Worm (Caenorhabditis elegans) whole organism, mixed stage, embryonic: ENCODE data around the gene F26A1.9.

ENCODE experiments used
- M03D4.4 ChIP-seq: sonication (generic microtip); optimal IDR thresholded peaks from 2 replicates; lab custom pipeline; 2017; ENCODE audit warnings: mild to moderate bottlenecking, missing genetic modification characterization, missing compliant biosample characterization
- bed-3 ChIP-seq: fragments of 200-800 bp; sonication (Bioruptor generic); optimal IDR thresholded peaks from 3 replicates; lab custom pipeline; 2018; ENCODE audit warnings: mild to moderate bottlenecking, missing genetic modification characterization, moderate library complexity, missing compliant biosample characterization
- blmp-1 ChIP-seq: fragments of 150-350 bp; optimal IDR thresholded peaks from 2 replicates; lab custom pipeline; 2014; ENCODE audit warnings: missing biosample characterization, missing genetic modification characterization
- ceh-39 ChIP-seq: fragments of 150-350 bp; optimal IDR thresholded peaks from 2 replicates; lab custom pipeline; 2014; ENCODE audit warnings: missing biosample characterization, missing genetic modification characterization
- ceh-43 ChIP-seq: fragments of 200-800 bp; sonication (Bioruptor generic); optimal IDR thresholded peaks from 2 replicates; lab custom pipeline; 2018; ENCODE audit warnings: mild to moderate bottlenecking, missing genetic modification characterization, moderate library complexity, missing compliant biosample characterization
- ceh-83 ChIP-seq: fragments of 200-800 bp; sonication (Bioruptor generic); optimal IDR thresholded peaks from 2 replicates; lab custom pipeline; 2018; ENCODE audit warnings: mild to moderate bottlenecking, missing genetic modification characterization, missing compliant biosample characterization
- ces-1 ChIP-seq: fragments of 150-350 bp; optimal IDR thresholded peaks from 2 replicates; lab custom pipeline; 2014; ENCODE audit warnings: missing biosample characterization, missing genetic modification reagents, missing genetic modification characterization
- cnd-1 ChIP-seq: fragments of 200-800 bp; sonication (Bioruptor generic); optimal IDR thresholded peaks from 2 replicates; lab custom pipeline; 2018; ENCODE audit warnings: mild to moderate bottlenecking, missing genetic modification characterization, missing compliant biosample characterization
- elt-1 ChIP-seq: sonication (generic microtip); optimal IDR thresholded peaks from 2 replicates; lab custom pipeline; 2017; ENCODE audit warnings: missing genetic modification characterization, mild to moderate bottlenecking, missing compliant biosample characterization, antibody characterized with exemption, moderate library complexity, borderline replicate concordance; ENCODE audit not compliant: insufficient read depth
- elt-3 ChIP-seq: fragments of 150-350 bp; optimal IDR thresholded peaks from 2 replicates; lab custom pipeline; 2014; ENCODE audit warnings: missing biosample characterization, missing genetic modification characterization
- flh-1 ChIP-seq: fragments of 200-800 bp; sonication (Bioruptor generic); optimal IDR thresholded peaks from 2 replicates; lab custom pipeline; 2018; ENCODE audit warnings: mild to moderate bottlenecking, missing genetic modification characterization, moderate library complexity, missing compliant biosample characterization
- hlh-1 ChIP-seq: fragments of 150-350 bp; optimal IDR thresholded peaks from 2 replicates; lab custom pipeline; 2014; ENCODE audit warnings: missing biosample characterization, missing genetic modification reagents, missing genetic modification characterization
- lin-13 ChIP-seq: fragments of 150-350 bp; optimal IDR thresholded peaks from 2 replicates; lab custom pipeline; 2014; ENCODE audit warnings: missing biosample characterization, missing genetic modification characterization
- lin-32 ChIP-seq: fragments of 200-800 bp; sonication (Bioruptor generic); optimal IDR thresholded peaks from 2 replicates; lab custom pipeline; 2018; ENCODE audit warnings: mild to moderate bottlenecking, missing genetic modification characterization, missing compliant biosample characterization
- lsy-2 ChIP-seq: fragments of 150-350 bp; optimal IDR thresholded peaks from 2 replicates; lab custom pipeline; 2014; ENCODE audit warnings: missing biosample characterization, missing genetic modification characterization
- mab-5 ChIP-seq: fragments of 150-350 bp; optimal IDR thresholded peaks from 2 replicates; lab custom pipeline; 2014; ENCODE audit warnings: missing biosample characterization, missing genetic modification characterization
- mep-1 ChIP-seq: fragments of 150-350 bp; optimal IDR thresholded peaks from 2 replicates; lab custom pipeline; 2017; ENCODE audit warnings: missing biosample characterization, missing genetic modification reagents, missing genetic modification characterization, inconsistent platforms
- mls-2 ChIP-seq: sonication (generic microtip); optimal IDR thresholded peaks from 2 replicates; lab custom pipeline; 2016; ENCODE audit warnings: mild to moderate bottlenecking, missing genetic modification characterization, moderate library complexity, missing compliant biosample characterization
- nhr-12 ChIP-seq: fragments of 150-350 bp; optimal IDR thresholded peaks from 2 replicates; lab custom pipeline; 2014; ENCODE audit warnings: missing biosample characterization, missing genetic modification characterization
- nhr-2 ChIP-seq: fragments of 150-350 bp; optimal IDR thresholded peaks from 2 replicates; lab custom pipeline; 2014; ENCODE audit warnings: missing biosample characterization, missing genetic modification characterization
- nhr-237 ChIP-seq: fragments of 150-350 bp; optimal IDR thresholded peaks from 2 replicates; lab custom pipeline; 2014; ENCODE audit warnings: missing biosample characterization, missing genetic modification characterization
- nhr-28 ChIP-seq: fragments of 150-350 bp; optimal IDR thresholded peaks from 2 replicates; lab custom pipeline; 2014; ENCODE audit warnings: missing biosample characterization, missing genetic modification characterization
- pha-4 ChIP-seq: fragments of 150-350 bp; optimal IDR thresholded peaks from 2 replicates; lab custom pipeline; 2018; ENCODE audit warnings: missing biosample characterization, missing genetic modification reagents, missing genetic modification characterization
- sem-2 ChIP-seq: fragments of 200-800 bp; sonication (Bioruptor generic); optimal IDR thresholded peaks from 2 replicates; lab custom pipeline; 2018; ENCODE audit warnings: mild to moderate bottlenecking, missing genetic modification characterization, missing compliant biosample characterization
- snpc-4 ChIP-seq: fragments of 150-350 bp; optimal IDR thresholded peaks from 2 replicates; lab custom pipeline; 2014; ENCODE audit warnings: missing biosample characterization, missing genetic modification characterization
- sptf-1 ChIP-seq: sonication (generic microtip); optimal IDR thresholded peaks from 2 replicates; lab custom pipeline; 2017; ENCODE audit warnings: mild to moderate bottlenecking, missing genetic modification characterization, moderate library complexity, missing compliant biosample characterization
- unc-39 ChIP-seq: fragments of 150-350 bp; optimal IDR thresholded peaks from 2 replicates; lab custom pipeline; 2014; ENCODE audit warnings: missing biosample characterization, missing genetic modification characterization
- unc-62 ChIP-seq: fragments of 150-350 bp; optimal IDR thresholded peaks from 2 replicates; lab custom pipeline; 2014; ENCODE audit warnings: missing biosample characterization, missing genetic modification reagents, missing genetic modification characterization
- zip-8 ChIP-seq: fragments of 150-350 bp; optimal IDR thresholded peaks from 2 replicates; lab custom pipeline; 2014; ENCODE audit warnings: missing biosample characterization, missing genetic modification characterization
- ztf-11 ChIP-seq: fragments of 150-350 bp; optimal IDR thresholded peaks from 2 replicates; lab custom pipeline; 2014; ENCODE audit warnings: missing biosample characterization, missing genetic modification characterization

F26A1.9 gene

DNA sequence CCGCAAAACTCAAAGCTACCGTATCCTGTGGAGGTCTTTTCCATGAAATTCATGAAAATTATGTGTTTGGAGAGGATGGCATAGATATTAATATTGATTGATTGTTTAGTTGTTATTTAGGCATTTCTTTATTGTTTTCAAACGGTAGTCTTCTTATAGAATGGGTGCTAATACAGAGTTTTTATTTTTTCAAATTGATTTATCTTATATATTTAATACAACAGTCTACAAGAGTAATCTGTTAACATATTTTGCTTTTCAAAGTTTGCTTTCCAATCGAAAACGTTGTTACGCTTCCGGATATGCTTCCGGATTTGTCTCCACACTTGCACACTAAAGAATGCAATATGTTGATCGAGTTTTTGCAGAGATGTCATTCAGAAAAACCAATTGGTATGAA is 37.4 kb upstream of the F26A1.9 start, which contains the start of gene C35D10.17:
C35D10.17 (plus strand) TSS at position 301 of the 400 bp plus-strand sequence.
- TF ChIP-seq pha-4 (tag; lab: Kevin White, UChicago) (no peak), nhr-12 (tag; lab: Kevin White, UChicago) (no peak), blmp-1 (tag; lab: Kevin White, UChicago) (no peak), mep-1 (no peak), nhr-237 (no peak), ceh-83 (GFP tag; lab: Kevin White, UChicago) (no peak), elt-3 (tag; lab: Kevin White, UChicago) (no peak), ceh-39 (tag; lab: Kevin White, UChicago) (no peak)

DNA sequence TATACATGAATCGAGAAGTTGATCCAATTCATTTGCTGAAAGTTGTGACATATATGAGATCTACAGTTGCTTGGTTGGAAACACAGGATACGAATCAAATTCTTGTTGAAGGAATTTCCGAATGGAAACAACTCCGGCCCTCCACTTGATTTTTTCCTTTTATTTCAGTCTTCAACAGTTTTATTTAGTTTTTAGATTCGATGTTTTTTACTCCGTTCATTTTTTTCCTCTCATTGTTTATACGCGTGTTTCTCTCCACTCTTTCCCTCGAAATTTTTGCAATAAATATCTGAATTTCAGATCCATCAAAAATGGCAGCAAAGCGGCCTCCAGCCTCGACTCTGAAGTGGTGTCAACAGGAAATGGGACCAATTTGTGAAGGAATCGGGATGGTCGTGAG is 33.8 kb upstream of the F26A1.9 start, which contains the start of gene coq-8:
coq-8 (plus strand) TSS at position 301 of the 400 bp plus-strand sequence.
- TF ChIP-seq M03D4.4 (no peak), bed-3 (GFP tag; lab: Kevin White, UChicago) (no peak)

DNA sequence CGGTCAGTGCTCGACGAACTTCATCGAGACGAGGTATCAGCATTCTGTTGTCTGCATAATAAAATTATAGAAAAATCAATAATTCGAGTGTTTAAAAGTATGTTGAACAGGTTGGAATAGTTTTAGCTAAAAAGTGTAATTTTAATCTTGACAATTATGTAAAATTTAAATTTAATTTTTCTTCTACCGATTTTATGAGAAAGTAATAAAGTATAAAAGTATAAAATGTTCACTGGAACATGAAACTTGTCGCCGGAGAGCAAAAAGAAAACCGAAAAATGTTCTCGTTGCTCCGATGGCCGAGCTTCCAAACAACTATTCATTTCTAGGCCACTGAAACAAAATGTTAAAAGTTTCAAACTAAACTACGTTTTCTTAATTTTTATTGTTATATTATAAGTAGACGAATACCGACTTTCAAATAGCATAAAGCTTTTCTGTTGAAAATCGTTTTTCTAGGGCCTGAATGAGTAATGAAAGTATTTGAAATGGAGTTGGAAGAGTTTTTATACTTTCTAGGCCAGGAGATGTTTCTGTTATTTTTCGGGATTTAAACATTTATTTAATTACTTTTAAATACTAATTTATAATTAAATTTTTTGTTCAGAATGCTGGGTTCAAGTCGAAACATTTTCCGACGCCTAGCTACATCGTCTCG is 32.5 kb upstream of the F26A1.9 start, which contains the start of the genes C35D10.10 and C35D10.5:
C35D10.10 (minus strand) TSS at position 51 of the 658 bp plus-strand sequence.
C35D10.5 (plus strand) TSS at position 608 of the 658 bp plus-strand sequence.
- no peak for TF ChIP-seq bed-3 (GFP tag; lab: Kevin White, UChicago)
- TF ChIP-seq nhr-2 (tag; lab: Kevin White, UChicago) = no peak
- TF ChIP-seq lin-13 (tag; lab: Kevin White, UChicago) = no peak
- no peak for TF ChIP-seq M03D4.4
- TF ChIP-seq lin-32 (GFP tag; lab: Kevin White, UChicago) = no peak
- no peak for TF ChIP-seq elt-1
- no peak for TF ChIP-seq pha-4 (tag; lab: Kevin White, UChicago)
- TF ChIP-seq snpc-4 (tag; lab: Kevin White, UChicago) = no peak
- no peak for TF ChIP-seq nhr-12 (tag; lab: Kevin White, UChicago)
- no peak for TF ChIP-seq ceh-83 (GFP tag; lab: Kevin White, UChicago)
- no peak for TF ChIP-seq flh-1 (GFP tag; lab: Kevin White, UChicago)
- TF ChIP-seq nhr-28 (tag; lab: Kevin White, UChicago) = no peak

DNA sequence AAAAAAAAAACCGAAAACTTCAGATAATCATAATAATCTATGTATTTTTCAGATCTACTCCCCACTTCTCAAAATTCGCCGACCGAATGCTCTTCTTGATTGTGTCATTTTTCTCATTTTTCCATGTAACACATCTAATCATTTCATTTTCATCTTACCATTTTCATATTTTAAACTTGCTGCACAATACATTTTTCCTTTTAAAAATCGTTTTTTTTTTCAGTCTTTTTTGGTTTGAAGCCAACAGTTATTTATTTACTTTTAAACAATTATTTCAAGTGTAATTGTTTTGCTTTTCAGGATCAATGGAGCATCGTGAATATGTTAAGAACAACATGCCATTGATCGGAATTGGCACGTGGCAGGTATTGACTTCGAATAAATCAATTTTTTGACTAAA is 29.7 kb upstream of the F26A1.9 start, which contains the start of gene C35D10.6:
C35D10.6 (plus strand) TSS at position 301 of the 400 bp plus-strand sequence.
- TF ChIP-seq lin-32 (GFP tag; lab: Kevin White, UChicago) = no peak
- TF ChIP-seq bed-3 (GFP tag; lab: Kevin White, UChicago) = no peak
- TF ChIP-seq lsy-2 (tag; lab: Kevin White, UChicago) = no peak
- TF ChIP-seq unc-62 (GFP tag; lab: Kevin White, UChicago) = no peak
- TF ChIP-seq cnd-1 (tag; lab: Kevin White, UChicago) = no peak

DNA sequence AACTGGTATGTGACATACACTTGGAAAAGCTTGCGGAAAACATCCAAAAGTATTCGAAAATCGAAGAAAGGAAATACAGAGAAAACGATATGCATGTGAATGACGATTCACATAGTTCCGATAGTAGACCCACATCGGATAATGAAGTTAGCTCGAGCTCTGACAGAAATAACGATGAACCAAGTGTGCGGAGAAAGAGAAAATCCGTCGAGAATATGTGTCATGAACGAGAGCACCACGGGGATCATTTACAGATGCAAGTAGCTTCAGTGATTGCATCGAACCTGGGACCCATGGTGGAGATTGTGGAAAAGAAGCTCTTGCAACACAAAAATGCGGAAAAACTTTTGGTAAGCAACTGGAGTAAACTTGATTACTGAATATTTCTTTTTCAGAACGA is 27.7 kb upstream of the F26A1.9 start:
- TF ChIP-seq blmp-1 (tag; lab: Kevin White, UChicago) = no peak
- no peak for TF ChIP-seq ces-1
- TF ChIP-seq ceh-39 (tag; lab: Kevin White, UChicago) = no peak
- TF ChIP-seq sem-2 (GFP tag; lab: Kevin White, UChicago) = no peak
- TF ChIP-seq ceh-83 (GFP tag; lab: Kevin White, UChicago) = no peak
- TF ChIP-seq nhr-12 (tag; lab: Kevin White, UChicago) = no peak
- no peak for TF ChIP-seq lin-32 (GFP tag; lab: Kevin White, UChicago)
- TF ChIP-seq mab-5 (tag; lab: Kevin White, UChicago) = no peak
- no peak for TF ChIP-seq bed-3 (GFP tag; lab: Kevin White, UChicago)
- TF ChIP-seq ceh-43 (GFP tag; lab: Kevin White, UChicago) = no peak
- TF ChIP-seq nhr-2 (tag; lab: Kevin White, UChicago) = no peak
- no peak for TF ChIP-seq sptf-1 (tag; lab: Kevin White, UChicago)
- no peak for TF ChIP-seq nhr-28 (tag; lab: Kevin White, UChicago)
- TF ChIP-seq lsy-2 (tag; lab: Kevin White, UChicago) = no peak

DNA sequence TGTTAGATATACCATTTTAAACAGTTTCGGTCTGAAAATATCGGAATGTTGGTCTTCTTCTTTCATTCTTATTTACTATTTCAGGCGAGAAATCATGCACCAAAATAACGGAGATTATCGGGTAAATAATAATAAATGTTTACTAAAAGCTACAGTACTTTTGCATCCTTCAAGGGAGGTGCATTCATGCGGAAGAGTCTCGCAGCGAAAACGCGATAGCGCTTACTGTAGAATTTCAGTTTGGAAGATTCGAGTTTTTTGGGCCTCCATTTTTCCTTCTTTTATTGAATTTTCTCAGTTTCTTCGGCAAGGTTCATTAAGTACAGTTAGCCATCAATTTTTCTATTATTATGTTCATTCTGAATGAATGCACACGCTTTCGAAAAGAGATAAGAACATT is 26.8 kb upstream of the F26A1.9 start, which contains the start of gene C35D10.7:
C35D10.7 (plus strand) TSS at position 85 of the 400 bp plus-strand sequence.
- TF ChIP-seq mls-2 (no peak), blmp-1 (tag; lab: Kevin White, UChicago) (no peak), ceh-83 (GFP tag; lab: Kevin White, UChicago) (no peak), sptf-1 (tag; lab: Kevin White, UChicago) (no peak), zip-8 (tag; lab: Kevin White, UChicago) (no peak), nhr-2 (tag; lab: Kevin White, UChicago) (no peak), snpc-4 (tag; lab: Kevin White, UChicago) (no peak), hlh-1 (tag; lab: Kevin White, UChicago) (no peak), unc-39 (tag; lab: Kevin White, UChicago) (no peak), sem-2 (GFP tag; lab: Kevin White, UChicago) (no peak), lsy-2 (tag; lab: Kevin White, UChicago) (no peak), ztf-11 (tag; lab: Kevin White, UChicago) (no peak), flh-1 (GFP tag; lab: Kevin White, UChicago) (no peak), lin-32 (GFP tag; lab: Kevin White, UChicago) (no peak), nhr-237 (no peak), nhr-12 (tag; lab: Kevin White, UChicago) (no peak), mab-5 (tag; lab: Kevin White, UChicago) (no peak)
